Worm (Caenorhabditis elegans): ENCODE results near the gene F42G8.8.

Gene F42G8.8

DNA sequence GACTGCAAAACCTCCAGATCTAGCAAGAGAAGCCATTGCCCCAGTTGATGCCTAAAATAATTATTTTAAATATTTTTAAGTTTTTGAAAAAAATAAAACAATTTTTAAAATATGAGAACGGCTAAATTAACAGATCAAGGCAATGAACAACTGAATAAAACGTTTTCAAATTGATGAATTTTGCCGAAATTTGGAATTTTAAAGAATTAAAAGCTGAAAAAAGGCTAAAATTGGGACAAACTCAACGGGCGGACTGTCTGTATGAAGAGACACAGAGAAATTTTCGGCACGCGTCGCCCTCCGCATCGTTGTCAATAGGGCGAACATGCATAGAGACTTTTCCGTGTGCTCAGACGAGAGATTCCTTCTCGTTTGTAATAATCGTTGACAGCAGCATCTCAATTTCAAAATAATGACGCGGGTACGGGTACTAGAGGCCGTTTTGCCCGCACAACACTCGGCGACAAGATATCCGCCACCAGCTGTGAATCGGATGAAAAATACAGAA, 17.2 kb downstream of the F42G8.8 start, which contains the start of the genes isp-1 and islo-1 (continued):
- no peak for TF ChIP-seq sdz-12 (GFP tag; optimal IDR thresholded peaks at IDR 0.05)
- no peak for TF ChIP-seq arid-1 (GFP tag; conservative IDR thresholded peaks at IDR 0.05)
- no peak for TF ChIP-seq D1046.2 (GFP tag; IDR thresholded peaks at IDR 0.05)
- TF ChIP-seq hlh-30 (tag; optimal IDR thresholded peaks at IDR 0.05; ENCODE audit: insufficient read depth) = peak; percentile 82
- peak; percentile 29 for TF ChIP-seq rbr-2 (tag; optimal IDR thresholded peaks at IDR 0.05)
- TF ChIP-seq lir-3 (tag; optimal IDR thresholded peaks at IDR 0.05) = no peak
- TF ChIP-seq daf-16 (GFP tag; optimal IDR thresholded peaks at IDR 0.05) = no peak
- peak; percentile 55 for TF ChIP-seq daf-16 (tag; optimal IDR thresholded peaks at IDR 0.05)
- no peak for TF ChIP-seq ztf-11 (tag; optimal IDR thresholded peaks at IDR 0.05)
- TF ChIP-seq attf-4 (tag; optimal IDR thresholded peaks at IDR 0.05) = no peak
- TF ChIP-seq egl-27 (tag; optimal IDR thresholded peaks at IDR 0.05) = no peak
- TF ChIP-seq pha-4 (GFP tag; IDR thresholded peaks at IDR 0.05) = no peak
- TF ChIP-seq pha-4 (tag; optimal IDR thresholded peaks at IDR 0.05) = peak; percentile 35
- TF ChIP-seq mes-2 (tag; optimal IDR thresholded peaks at IDR 0.05; ENCODE audit: poor library complexity, severe bottlenecking) = peak; percentile 82
- peak in 1 of 2 experiments; percentile 77 for TF ChIP-seq mdl-1 (tag; optimal IDR thresholded peaks at IDR 0.05)
- TF ChIP-seq nhr-237 (tag; optimal IDR thresholded peaks at IDR 0.05) = no peak
- no peak for TF ChIP-seq unc-39 (tag; optimal IDR thresholded peaks at IDR 0.05)
- TF ChIP-seq T20F7.1 (GFP tag; optimal IDR thresholded peaks at IDR 0.05) = no peak
- peak in 1 of 2 experiments; percentile 61 for TF ChIP-seq lsy-2 (tag; optimal IDR thresholded peaks at IDR 0.05)
- TF ChIP-seq lim-7 (GFP tag; IDR thresholded peaks at IDR 0.05) = no peak
- TF ChIP-seq hmg-1.1 (GFP tag; IDR thresholded peaks at IDR 0.05) = no peak
- TF ChIP-seq nhr-28 (tag; optimal IDR thresholded peaks at IDR 0.05) = peak; percentile 32
- no peak for TF ChIP-seq saeg-2 (GFP tag; IDR thresholded peaks at IDR 0.05)
- TF ChIP-seq dmd-6 (GFP tag; IDR thresholded peaks at IDR 0.05) = no peak
- TF ChIP-seq fkh-10 (GFP tag; optimal IDR thresholded peaks at IDR 0.05) = no peak
- peak; percentile 33 for TF ChIP-seq nhr-25 (tag; optimal IDR thresholded peaks at IDR 0.05; ENCODE audit: borderline replicate concordance, insufficient read depth)
- TF ChIP-seq dpl-1 (GFP tag; optimal IDR thresholded peaks at IDR 0.05) = peak; percentile 56
- no peak for TF ChIP-seq vab-7 (GFP tag; IDR thresholded peaks at IDR 0.05)
- no peak for TF ChIP-seq F10B5.3 (tag; optimal IDR thresholded peaks at IDR 0.05)
- no peak for TF ChIP-seq duxl-1 (tag; optimal IDR thresholded peaks at IDR 0.05; ENCODE audit: poor library complexity)
- peak; percentile 41 for TF ChIP-seq nhr-77 (tag; optimal IDR thresholded peaks at IDR 0.05)
- no peak for TF ChIP-seq Y48G9A.11 (GFP tag; IDR thresholded peaks at IDR 0.05)
- TF ChIP-seq Y105C5A.15 (GFP tag; IDR thresholded peaks at IDR 0.05) = no peak
- TF ChIP-seq spr-1 (tag; optimal IDR thresholded peaks at IDR 0.05) = no peak
- no peak for TF ChIP-seq nhr-42 (GFP tag; IDR thresholded peaks at IDR 0.05)
- TF ChIP-seq set-16 (GFP tag; IDR thresholded peaks at IDR 0.05) = no peak
- TF ChIP-seq ces-1 (GFP tag; optimal IDR thresholded peaks at IDR 0.05) = no peak
- no peak for TF ChIP-seq ZK546.5 (tag; optimal IDR thresholded peaks at IDR 0.05)
- TF ChIP-seq Y75B8A.6 (GFP tag; IDR thresholded peaks at IDR 0.05) = no peak
- TF ChIP-seq aly-2 (tag; optimal IDR thresholded peaks at IDR 0.05) = no peak
- no peak for TF ChIP-seq daf-12 (tag; optimal IDR thresholded peaks at IDR 0.05)
- TF ChIP-seq nhr-102 (tag; optimal IDR thresholded peaks at IDR 0.05) = no peak
- no peak for TF ChIP-seq nhr-111 (GFP tag; optimal IDR thresholded peaks at IDR 0.05)
- peak; percentile 35 for TF ChIP-seq unc-130 (GFP tag; optimal IDR thresholded peaks at IDR 0.05)
- TF ChIP-seq mxl-2 (GFP tag; conservative IDR thresholded peaks at IDR 0.05) = no peak
- TF ChIP-seq zip-2 (tag; optimal IDR thresholded peaks at IDR 0.05) = no peak
- no peak for TF ChIP-seq T26A8.4 (GFP tag; IDR thresholded peaks at IDR 0.05)
- no peak for TF ChIP-seq tag-97 (GFP tag; IDR thresholded peaks at IDR 0.05)
- TF ChIP-seq ceh-32 (tag; optimal IDR thresholded peaks at IDR 0.05; ENCODE audit: poor library complexity) = no peak
- TF ChIP-seq ceh-28 (tag; optimal IDR thresholded peaks at IDR 0.05) = no peak
- TF ChIP-seq egl-43 (GFP tag; IDR thresholded peaks at IDR 0.05) = no peak
- TF ChIP-seq F37D6.2 (tag; optimal IDR thresholded peaks at IDR 0.05) = no peak

Data from whole organism, L4 larva.